Worm (Caenorhabditis elegans) whole organism, early embryonic: ENCODE measurements around the gene ugt-21.

Source experiments
- B0310.2 ChIP-seq: sonication (generic microtip); optimal IDR thresholded peaks from 2 replicates; lab custom pipeline; 2016; ENCODE audit warnings: mild to moderate bottlenecking, missing genetic modification characterization, missing compliant biosample characterization
- F13C5.2 ChIP-seq: sonication (generic microtip); optimal IDR thresholded peaks from 2 replicates; lab custom pipeline; 2017; ENCODE audit warnings: mild to moderate bottlenecking, missing genetic modification characterization, inconsistent platforms, missing compliant biosample characterization
- aly-1 ChIP-seq: sonication (generic microtip); optimal IDR thresholded peaks from 2 replicates; lab custom pipeline; 2016; ENCODE audit warnings: missing genetic modification characterization, missing compliant biosample characterization
- ama-1 ChIP-seq: fragments of 150-350 bp; optimal IDR thresholded peaks from 2 replicates; lab custom pipeline; 2014
- ceh-13 ChIP-seq: fragments of 200-800 bp; sonication (Bioruptor generic); optimal IDR thresholded peaks from 2 replicates; lab custom pipeline; 2018; ENCODE audit warnings: mild to moderate bottlenecking, missing genetic modification characterization, missing compliant biosample characterization
- ceh-36 ChIP-seq: sonication (generic microtip); optimal IDR thresholded peaks from 2 replicates; lab custom pipeline; 2016; ENCODE audit warnings: missing genetic modification characterization, inconsistent platforms, missing compliant biosample characterization
- ets-7 ChIP-seq: sonication (generic microtip); optimal IDR thresholded peaks from 2 replicates; lab custom pipeline; 2016; ENCODE audit warnings: missing genotype, missing genetic modification characterization, missing compliant biosample characterization
- flt-1 ChIP-seq: fragments of 200-800 bp; sonication (Bioruptor generic); IDR thresholded peaks from 2 replicates; pipeline ENCODE4 v1.3.6; 2022; ENCODE audit warnings: missing genetic modification characterization, missing compliant biosample characterization
- hmbx-1 ChIP-seq: sonication (generic microtip); optimal IDR thresholded peaks from 2 replicates; lab custom pipeline; 2016; ENCODE audit warnings: mild to moderate bottlenecking, missing genetic modification characterization, missing compliant biosample characterization
- hmg-4 ChIP-seq: fragments of 200-800 bp; sonication (Bioruptor generic); optimal IDR thresholded peaks from 2 replicates; lab custom pipeline; 2018; ENCODE audit warnings: mild to moderate bottlenecking, missing genetic modification characterization, missing compliant biosample characterization
- hnd-1 ChIP-seq: sonication (generic microtip); optimal IDR thresholded peaks from 2 replicates; lab custom pipeline; 2016; ENCODE audit warnings: missing genetic modification characterization, missing compliant biosample characterization
- pes-1 ChIP-seq: fragments of 200-800 bp; sonication (Bioruptor generic); IDR thresholded peaks from 2 replicates; pipeline ENCODE4 v1.3.6; 2022; ENCODE audit warnings: missing genetic modification reagents, missing genetic modification characterization, missing compliant biosample characterization
- scrt-1 ChIP-seq: fragments of 200-800 bp; sonication (Bioruptor generic); IDR thresholded peaks from 2 replicates; pipeline ENCODE4 v1.3.6; 2022; ENCODE audit warnings: missing genetic modification characterization, missing compliant biosample characterization
- sea-1 ChIP-seq: fragments of 200-800 bp; sonication (Bioruptor generic); conservative IDR thresholded peaks from 2 replicates; pipeline ENCODE4 v1.3.6; 2022; ENCODE audit warnings: missing genetic modification characterization, missing compliant biosample characterization
- tbx-11 ChIP-seq: fragments of 200-800 bp; sonication (Bioruptor generic); IDR thresholded peaks from 2 replicates; pipeline ENCODE4 v1.3.6; 2022; ENCODE audit warnings: missing genetic modification characterization, missing compliant biosample characterization
- tbx-37 ChIP-seq: fragments of 200-800 bp; sonication (Bioruptor generic); conservative IDR thresholded peaks from 2 replicates; pipeline ENCODE4 v1.3.6; 2022; ENCODE audit warnings: missing genetic modification reagents, missing genetic modification characterization, missing compliant biosample characterization
- tra-4 ChIP-seq: sonication (generic microtip); optimal IDR thresholded peaks from 2 replicates; lab custom pipeline; 2017; ENCODE audit warnings: missing genetic modification characterization, missing compliant biosample characterization

The ugt-21 gene

DNA sequence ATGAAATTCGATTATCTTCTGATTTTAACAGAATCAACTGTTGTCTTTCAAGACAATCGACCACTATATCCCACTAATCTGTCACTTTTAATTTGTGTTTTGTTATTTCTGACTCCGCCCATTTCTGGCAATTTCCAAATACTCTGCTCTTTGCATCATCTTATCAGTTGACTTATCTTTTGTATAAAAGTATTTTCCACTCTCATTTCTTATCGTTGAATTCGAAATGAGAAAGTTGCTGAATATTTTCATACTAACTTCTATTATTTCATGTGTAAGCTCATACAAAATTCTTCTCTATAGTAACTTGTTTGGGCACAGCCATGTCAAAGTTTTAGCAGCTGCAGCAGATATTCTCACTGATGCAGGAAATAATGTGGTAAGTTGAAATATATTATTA is at the start of gene ugt-21:
ugt-21 (plus strand) TSS at position 212 of the 400 bp plus-strand sequence.
- TF ChIP-seq ets-7 (tag; lab: Kevin White, UChicago) (no peak), hmg-4 (GFP tag; lab: Kevin White, UChicago) (no peak), ama-1 (lab: Kevin White, UChicago) (no peak), flt-1 (GFP tag; lab: Robert Waterston, UW) (no peak), tbx-11 (GFP tag; lab: Robert Waterston, UW) (no peak)

DNA sequence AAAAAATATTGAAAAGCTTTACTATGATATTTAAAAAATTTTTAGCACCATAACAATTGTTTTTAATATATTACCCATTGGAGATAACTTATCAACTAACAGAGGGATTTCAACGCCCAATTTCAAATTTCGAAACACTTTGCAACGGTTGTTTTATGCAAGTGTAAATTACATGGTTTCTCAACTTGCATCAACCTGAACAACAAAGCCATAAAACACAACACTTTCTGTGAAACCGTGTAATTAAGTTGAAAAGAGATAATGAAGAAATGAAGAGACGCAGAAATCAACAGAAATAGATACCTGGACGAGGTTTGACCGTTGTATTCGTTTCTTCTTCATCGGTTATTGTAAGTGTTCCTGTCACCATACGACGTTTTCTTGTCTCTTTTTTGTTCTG is 49.7 kb upstream of the ugt-21 start, which contains the start of gene cpin-1:
cpin-1 (plus strand) TSS at position 301 of the 400 bp plus-strand sequence.
- TF ChIP-seq hnd-1 (tag; lab: Kevin White, UChicago) (no peak), ceh-13 (GFP tag; lab: Kevin White, UChicago) (no peak), tbx-11 (GFP tag; lab: Robert Waterston, UW) (no peak), hmbx-1 (tag; lab: Kevin White, UChicago) (no peak), tbx-37 (GFP tag; lab: Robert Waterston, UW) (no peak), aly-1 (tag; lab: Kevin White, UChicago) (no peak), B0310.2 (tag; lab: Kevin White, UChicago) (no peak), pes-1 (GFP tag; lab: Robert Waterston, UW) (no peak), hmg-4 (GFP tag; lab: Kevin White, UChicago) (no peak), scrt-1 (GFP tag; lab: Robert Waterston, UW) (no peak), F13C5.2 (no peak), ceh-36 (tag; lab: Kevin White, UChicago) (no peak), sea-1 (no peak), flt-1 (GFP tag; lab: Robert Waterston, UW) (no peak), ama-1 (lab: Kevin White, UChicago) (no peak)

DNA sequence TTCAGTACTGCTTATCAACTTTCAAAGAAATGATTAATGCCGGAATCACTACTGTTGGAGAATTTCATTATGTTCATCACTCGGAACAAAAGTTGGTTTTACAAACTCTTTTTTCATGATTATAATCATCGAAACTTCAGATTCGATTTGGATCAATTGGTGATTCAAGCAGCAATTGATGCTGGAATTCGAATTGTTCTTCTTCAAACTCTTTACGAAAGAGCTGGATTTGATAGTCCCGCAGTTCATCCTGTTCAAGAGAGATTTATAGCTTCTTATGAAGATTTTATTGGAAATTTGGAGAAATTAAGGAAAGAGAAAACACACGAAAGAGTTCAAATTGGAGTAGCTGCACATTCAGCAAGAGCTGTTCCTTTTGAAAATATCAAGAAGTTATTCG is 48.3 kb upstream of the ugt-21 start:
- no peak for TF ChIP-seq tra-4 (tag; lab: Kevin White, UChicago)
- TF ChIP-seq hmg-4 (GFP tag; lab: Kevin White, UChicago): no peak
- TF ChIP-seq B0310.2 (tag; lab: Kevin White, UChicago): no peak
- no peak for TF ChIP-seq ceh-36 (tag; lab: Kevin White, UChicago)
- TF ChIP-seq ceh-13 (GFP tag; lab: Kevin White, UChicago): no peak
- no peak for TF ChIP-seq hnd-1 (tag; lab: Kevin White, UChicago)
- TF ChIP-seq ama-1 (lab: Kevin White, UChicago): no peak
- no peak for TF ChIP-seq aly-1 (tag; lab: Kevin White, UChicago)
- TF ChIP-seq ets-7 (tag; lab: Kevin White, UChicago): no peak
- no peak for TF ChIP-seq tbx-11 (GFP tag; lab: Robert Waterston, UW)
- no peak for TF ChIP-seq hmbx-1 (tag; lab: Kevin White, UChicago)

DNA sequence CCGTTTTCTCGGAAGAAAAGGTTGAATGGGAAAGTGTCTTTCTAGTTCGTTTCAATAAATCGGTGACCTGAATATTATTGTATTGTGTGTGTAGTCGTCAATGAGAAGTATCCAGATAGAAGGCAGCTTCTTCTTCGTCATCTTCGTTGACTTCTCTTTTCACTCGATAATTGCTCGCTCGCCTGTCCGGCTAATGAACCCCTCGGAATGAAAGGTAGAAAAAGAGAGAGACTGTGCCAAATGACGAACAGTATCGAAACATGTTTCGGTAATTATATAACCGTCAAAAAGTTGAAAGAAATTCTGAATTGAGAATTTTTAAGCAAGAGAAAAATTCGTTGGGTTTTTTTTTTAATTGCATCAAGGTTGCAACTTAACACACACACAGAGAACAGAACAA is 42.7 kb upstream of the ugt-21 start, which contains the start of gene cutl-17:
cutl-17 (minus strand) TSS at position 101 of the 400 bp plus-strand sequence.
- TF ChIP-seq ceh-13 (GFP tag; lab: Kevin White, UChicago): no peak

DNA sequence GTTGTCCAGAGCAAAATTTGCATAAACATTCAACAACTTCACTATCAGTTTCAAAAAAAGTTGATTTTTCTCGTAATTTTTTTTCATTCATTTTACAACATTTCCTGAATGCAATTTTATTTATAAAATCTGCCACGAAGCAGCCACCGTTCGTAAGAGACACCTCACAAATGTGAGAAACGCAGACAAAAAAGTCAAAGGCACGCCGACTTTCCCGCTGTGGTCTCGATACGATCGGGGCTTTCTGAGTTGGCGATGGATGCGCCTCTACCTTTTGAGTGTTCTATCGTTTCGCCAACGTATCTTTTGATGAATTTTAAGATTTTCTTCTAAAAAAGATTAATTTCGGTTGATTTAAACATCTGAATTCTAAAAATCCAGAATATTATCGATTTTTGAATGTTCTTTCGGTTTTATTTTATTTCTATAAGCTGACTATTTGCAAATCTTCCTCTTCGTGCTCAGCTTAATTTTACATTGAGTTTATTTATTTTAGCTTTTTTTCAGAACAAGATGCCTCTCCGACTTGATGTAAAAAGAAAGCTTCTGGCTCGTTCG is 40.8 kb upstream of the ugt-21 start, which contains the start of gene copb-2:
copb-2 (plus strand) TSS at position 508 of the 558 bp plus-strand sequence.
- TF ChIP-seq hmg-4 (GFP tag; lab: Kevin White, UChicago) (no peak), tbx-11 (GFP tag; lab: Robert Waterston, UW) (no peak), F13C5.2 (no peak), hmbx-1 (tag; lab: Kevin White, UChicago) (no peak), sea-1 (no peak), tbx-37 (GFP tag; lab: Robert Waterston, UW) (no peak), tra-4 (tag; lab: Kevin White, UChicago) (no peak), ceh-36 (tag; lab: Kevin White, UChicago) (no peak), ama-1 (lab: Kevin White, UChicago) (no peak), flt-1 (GFP tag; lab: Robert Waterston, UW) (no peak), ceh-13 (GFP tag; lab: Kevin White, UChicago) (no peak), scrt-1 (GFP tag; lab: Robert Waterston, UW) (no peak), hnd-1 (tag; lab: Kevin White, UChicago) (no peak), aly-1 (tag; lab: Kevin White, UChicago) (no peak), ets-7 (tag; lab: Kevin White, UChicago) (no peak), B0310.2 (tag; lab: Kevin White, UChicago) (no peak), pes-1 (GFP tag; lab: Robert Waterston, UW) (no peak)

DNA sequence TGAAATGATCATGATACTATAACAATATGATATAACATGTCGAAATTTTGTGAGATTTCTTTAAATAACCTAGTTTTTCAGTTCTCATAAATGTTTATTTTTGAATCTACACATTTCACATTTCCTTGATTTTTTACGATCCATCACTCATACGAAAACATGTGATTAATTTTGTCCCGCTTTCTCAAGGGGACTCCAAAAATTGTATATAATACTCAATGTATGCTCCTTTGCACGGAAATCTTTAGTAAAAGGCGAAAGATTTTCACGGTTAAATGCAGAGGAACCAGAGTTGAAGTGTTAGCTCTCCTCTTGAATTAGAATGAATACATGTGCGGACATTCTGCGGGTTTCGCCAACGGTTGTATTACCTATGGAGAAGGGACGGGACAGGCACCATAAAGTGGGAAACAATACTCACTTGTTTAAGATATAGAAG is 35.7 kb upstream of the ugt-21 start:
- TF ChIP-seq ceh-13 (GFP tag; lab: Kevin White, UChicago) (no peak), hmbx-1 (tag; lab: Kevin White, UChicago) (no peak), tbx-11 (GFP tag; lab: Robert Waterston, UW) (no peak), aly-1 (tag; lab: Kevin White, UChicago) (no peak), F13C5.2 (no peak), ets-7 (tag; lab: Kevin White, UChicago) (no peak), tbx-37 (GFP tag; lab: Robert Waterston, UW) (no peak), hmg-4 (GFP tag; lab: Kevin White, UChicago) (no peak), ama-1 (lab: Kevin White, UChicago) (no peak), flt-1 (GFP tag; lab: Robert Waterston, UW) (no peak), scrt-1 (GFP tag; lab: Robert Waterston, UW) (no peak), sea-1 (no peak), tra-4 (tag; lab: Kevin White, UChicago) (no peak), hnd-1 (tag; lab: Kevin White, UChicago) (no peak), pes-1 (GFP tag; lab: Robert Waterston, UW) (no peak), B0310.2 (tag; lab: Kevin White, UChicago) (no peak)

DNA sequence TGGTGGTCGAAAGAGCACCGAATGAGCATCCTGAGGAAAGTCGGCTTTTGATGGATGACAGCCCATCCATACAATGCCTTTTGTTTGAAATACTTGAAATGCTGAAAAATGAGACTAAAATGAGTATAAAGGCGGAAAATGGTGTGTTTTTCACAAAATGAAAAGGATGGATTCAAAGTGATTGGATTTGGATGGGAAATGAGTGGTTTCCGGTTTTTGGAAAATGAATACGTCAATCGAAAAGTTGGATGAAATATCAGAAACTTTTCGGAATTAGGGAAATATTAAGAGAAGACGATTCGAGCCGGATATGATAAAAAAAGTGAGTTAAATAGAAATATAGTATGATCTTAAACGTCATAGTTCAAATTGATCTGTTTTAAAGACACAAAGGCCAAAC is 32.7 kb upstream of the ugt-21 start, which contains the start of gene F38E11.6:
F38E11.6 (minus strand) TSS at position 101 of the 400 bp plus-strand sequence.
- TF ChIP-seq scrt-1 (GFP tag; lab: Robert Waterston, UW) (no peak), hmg-4 (GFP tag; lab: Kevin White, UChicago) (no peak), tbx-37 (GFP tag; lab: Robert Waterston, UW) (no peak), pes-1 (GFP tag; lab: Robert Waterston, UW) (no peak), hmbx-1 (tag; lab: Kevin White, UChicago) (no peak), F13C5.2 (no peak), aly-1 (tag; lab: Kevin White, UChicago) (no peak), sea-1 (no peak), ceh-13 (GFP tag; lab: Kevin White, UChicago) (no peak), ceh-36 (tag; lab: Kevin White, UChicago) (no peak), ets-7 (tag; lab: Kevin White, UChicago) (no peak), hnd-1 (tag; lab: Kevin White, UChicago) (no peak), B0310.2 (tag; lab: Kevin White, UChicago) (no peak), tbx-11 (GFP tag; lab: Robert Waterston, UW) (no peak), tra-4 (tag; lab: Kevin White, UChicago) (no peak), ama-1 (lab: Kevin White, UChicago) (no peak), flt-1 (GFP tag; lab: Robert Waterston, UW) (no peak)
